Worm (Caenorhabditis elegans): Measurements from ENCODE around the gene polq-1.

Gene polq-1

DNA sequence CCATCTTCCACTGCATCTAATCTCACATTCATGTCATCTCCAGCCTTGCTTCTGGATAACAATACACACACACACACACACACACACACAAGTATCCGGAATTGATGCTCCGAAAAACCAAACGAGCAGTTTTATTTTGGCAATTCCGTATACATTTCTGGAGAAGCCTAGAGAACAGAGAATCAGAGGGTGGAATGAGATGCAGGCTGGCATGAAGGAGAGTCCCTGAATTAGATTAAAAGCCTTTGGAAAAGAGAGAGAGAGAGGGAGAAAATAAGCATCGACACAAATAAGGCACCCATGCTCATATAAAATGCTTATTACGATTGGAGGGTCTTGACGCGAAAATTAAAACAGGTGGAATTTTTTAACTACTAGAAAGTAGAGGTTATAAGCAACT, 42.2 kb downstream of the polq-1 start:
- no peak for TF ChIP-seq ZK546.5 (tag; optimal IDR thresholded peaks at IDR 0.05)
- no peak for TF ChIP-seq unc-62 (GFP tag; optimal IDR thresholded peaks at IDR 0.05)
- no peak for TF ChIP-seq ceh-16 (tag; optimal IDR thresholded peaks at IDR 0.05)
- peak; percentile 32 for TF ChIP-seq unc-55 (GFP tag; optimal IDR thresholded peaks at IDR 0.05)
- TF ChIP-seq aly-2 (tag; optimal IDR thresholded peaks at IDR 0.05): no peak
- no peak for TF ChIP-seq dmd-4 (tag; optimal IDR thresholded peaks at IDR 0.05)
- TF ChIP-seq sem-4 (tag; optimal IDR thresholded peaks at IDR 0.05): peak; percentile 36
- no peak for TF ChIP-seq F13H6.1 (tag; optimal IDR thresholded peaks at IDR 0.05)
- no peak for TF ChIP-seq Y55F3AM.14 (GFP tag; optimal IDR thresholded peaks at IDR 0.05)
- no peak for TF ChIP-seq alr-1 (tag; optimal IDR thresholded peaks at IDR 0.05)
- no peak for TF ChIP-seq blmp-1 (tag; optimal IDR thresholded peaks at IDR 0.05; ENCODE audit: insufficient read depth)
- TF ChIP-seq nhr-10 (tag; optimal IDR thresholded peaks at IDR 0.05): no peak
- TF ChIP-seq R02D3.7 (tag; optimal IDR thresholded peaks at IDR 0.05): no peak
- no peak for TF ChIP-seq mab-5 (tag; optimal IDR thresholded peaks at IDR 0.05)
- TF ChIP-seq unc-39 (tag; optimal IDR thresholded peaks at IDR 0.05): no peak
- TF ChIP-seq lin-11 (tag; optimal IDR thresholded peaks at IDR 0.05): no peak
- TF ChIP-seq mbf-1 (tag; optimal IDR thresholded peaks at IDR 0.05): no peak
- TF ChIP-seq lin-13 (GFP tag; optimal IDR thresholded peaks at IDR 0.05): no peak
- no peak for TF ChIP-seq skn-1 (tag; optimal IDR thresholded peaks at IDR 0.05)
- TF ChIP-seq C34F6.9 (tag; optimal IDR thresholded peaks at IDR 0.05): peak; percentile 2
- no peak for TF ChIP-seq mdl-1 (tag; optimal IDR thresholded peaks at IDR 0.05)

DNA sequence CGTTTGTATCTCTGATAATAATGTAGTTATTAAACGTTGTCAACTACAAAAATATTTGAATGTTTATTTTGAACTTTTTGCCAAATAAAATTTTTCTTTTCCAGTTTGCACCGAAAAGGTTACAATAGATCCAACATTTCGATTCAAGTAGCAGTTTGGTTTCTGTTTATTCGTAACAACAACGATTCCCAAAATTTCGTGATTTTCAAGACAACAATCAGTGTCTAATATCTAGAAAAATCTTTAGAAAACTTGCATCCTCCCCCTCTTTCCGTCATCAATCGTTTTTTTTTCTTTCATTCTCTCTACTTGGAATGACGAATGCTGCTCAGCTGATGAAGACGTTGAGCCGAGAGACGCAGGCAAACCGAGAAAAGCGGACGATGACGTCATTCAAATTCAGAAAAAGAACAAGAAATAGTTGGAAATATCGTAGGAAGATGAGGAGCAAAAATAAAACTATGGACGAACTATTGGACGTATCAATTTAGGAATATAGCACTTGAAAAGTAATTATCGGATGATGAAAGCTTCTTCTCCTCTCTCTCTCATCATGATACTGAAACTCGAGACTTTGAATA, 44.4 kb downstream of the polq-1 start:
- TF ChIP-seq lin-13 (GFP tag; optimal IDR thresholded peaks at IDR 0.05) (peak; percentile 62), nhr-6 (tag; optimal IDR thresholded peaks at IDR 0.05) (peak; percentile 43), sma-9 (GFP tag; optimal IDR thresholded peaks at IDR 0.05) (peak; percentile 81), sma-9 (tag; optimal IDR thresholded peaks at IDR 0.05) (no peak), ztf-1 (GFP tag; conservative IDR thresholded peaks at IDR 0.05) (no peak), ceh-16 (tag; optimal IDR thresholded peaks at IDR 0.05) (no peak), lin-11 (tag; optimal IDR thresholded peaks at IDR 0.05) (peak; percentile 41), R02D3.7 (tag; optimal IDR thresholded peaks at IDR 0.05) (no peak), sem-4 (tag; optimal IDR thresholded peaks at IDR 0.05) (peak; percentile 53), nhr-12 (tag; optimal IDR thresholded peaks at IDR 0.05) (no peak), ZK546.5 (tag; optimal IDR thresholded peaks at IDR 0.05) (no peak), elt-3 (tag; optimal IDR thresholded peaks at IDR 0.05) (no peak), unc-55 (GFP tag; optimal IDR thresholded peaks at IDR 0.05) (peak; percentile 95), ztf-4 (tag; optimal IDR thresholded peaks at IDR 0.05) (peak; percentile 82), fos-1 (tag; optimal IDR thresholded peaks at IDR 0.05) (peak; percentile 30), crh-2 (tag; optimal IDR thresholded peaks at IDR 0.05) (peak; percentile 78), skn-1 (tag; optimal IDR thresholded peaks at IDR 0.05) (no peak), nhr-21 (tag; optimal IDR thresholded peaks at IDR 0.05) (peak; percentile 11), zag-1 (tag; optimal IDR thresholded peaks at IDR 0.05) (peak; percentile 75), ama-1 (optimal IDR thresholded peaks at IDR 0.05) (peak; percentile 44), gmeb-1 (tag; optimal IDR thresholded peaks at IDR 0.05) (no peak), egl-27 (tag; optimal IDR thresholded peaks at IDR 0.05) (peak; percentile 27), alr-1 (tag; optimal IDR thresholded peaks at IDR 0.05) (no peak), peb-1 (tag; optimal IDR thresholded peaks at IDR 0.05) (no peak), nhr-129 (tag; optimal IDR thresholded peaks at IDR 0.05) (peak; percentile 55), F13H6.1 (tag; optimal IDR thresholded peaks at IDR 0.05) (peak; percentile 35), lsy-2 (tag; optimal IDR thresholded peaks at IDR 0.05) (peak in 1 of 2 experiments; percentile 81), C34F6.9 (tag; optimal IDR thresholded peaks at IDR 0.05) (peak; percentile 88), Y55F3AM.14 (GFP tag; optimal IDR thresholded peaks at IDR 0.05) (peak; percentile 44), dmd-4 (tag; optimal IDR thresholded peaks at IDR 0.05) (no peak), aly-2 (tag; optimal IDR thresholded peaks at IDR 0.05) (no peak), blmp-1 (tag; optimal IDR thresholded peaks at IDR 0.05; ENCODE audit: insufficient read depth) (no peak), mab-5 (tag; optimal IDR thresholded peaks at IDR 0.05) (no peak), sma-3 (GFP tag; optimal IDR thresholded peaks at IDR 0.05) (no peak), mdl-1 (tag; optimal IDR thresholded peaks at IDR 0.05) (peak in 1 of 2 experiments; percentile 40)

DNA sequence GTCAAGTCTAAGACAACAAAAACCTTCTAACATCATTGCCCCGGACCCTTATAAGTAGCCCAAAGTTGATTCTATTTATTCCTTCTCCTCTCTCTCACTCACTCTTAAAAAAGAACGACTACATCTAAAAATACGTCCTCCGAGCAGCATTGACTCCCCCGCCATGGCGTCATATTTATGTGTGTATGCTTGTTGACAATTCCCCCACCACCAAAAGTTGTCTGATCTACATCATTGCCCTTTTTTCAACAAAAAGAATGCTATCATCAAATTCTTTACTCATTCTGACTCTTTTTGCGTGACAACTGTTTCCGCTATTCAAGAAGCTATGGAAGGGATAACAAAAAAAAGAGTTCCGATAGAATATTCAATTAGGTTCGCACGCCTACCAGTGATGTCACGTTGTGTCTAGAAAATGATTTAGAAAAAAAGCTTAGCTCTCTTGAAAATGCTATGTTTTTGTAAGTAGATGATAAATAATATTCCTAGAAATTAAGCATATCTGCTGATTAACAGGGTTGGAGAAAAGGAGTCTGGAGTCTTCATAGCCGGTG, 45.4 kb downstream of the polq-1 start:
- TF ChIP-seq crh-2 (tag; optimal IDR thresholded peaks at IDR 0.05): no peak
- no peak for TF ChIP-seq nhr-23 (tag; optimal IDR thresholded peaks at IDR 0.05)
- peak; percentile 43 for TF ChIP-seq sma-9 (GFP tag; optimal IDR thresholded peaks at IDR 0.05)
- no peak for TF ChIP-seq sma-9 (tag; optimal IDR thresholded peaks at IDR 0.05)
- no peak for TF ChIP-seq elt-1 (tag; optimal IDR thresholded peaks at IDR 0.05)
- TF ChIP-seq aly-2 (tag; optimal IDR thresholded peaks at IDR 0.05): no peak
- TF ChIP-seq snpc-4 (tag; optimal IDR thresholded peaks at IDR 0.05): no peak
- peak in 1 of 2 experiments; percentile 30 for TF ChIP-seq mdl-1 (tag; optimal IDR thresholded peaks at IDR 0.05)
- TF ChIP-seq lsy-2 (tag; optimal IDR thresholded peaks at IDR 0.05): peak in 1 of 2 experiments; percentile 33
- no peak for TF ChIP-seq Y55F3AM.14 (GFP tag; optimal IDR thresholded peaks at IDR 0.05)
- TF ChIP-seq alr-1 (tag; optimal IDR thresholded peaks at IDR 0.05): no peak
- no peak for TF ChIP-seq ama-1 (optimal IDR thresholded peaks at IDR 0.05)
- no peak for TF ChIP-seq nhr-77 (tag; optimal IDR thresholded peaks at IDR 0.05)
- TF ChIP-seq fos-1 (tag; optimal IDR thresholded peaks at IDR 0.05): no peak
- TF ChIP-seq lin-13 (GFP tag; optimal IDR thresholded peaks at IDR 0.05): no peak
- TF ChIP-seq dmd-4 (tag; optimal IDR thresholded peaks at IDR 0.05): no peak
- no peak for TF ChIP-seq sem-4 (tag; optimal IDR thresholded peaks at IDR 0.05)
- TF ChIP-seq ztf-4 (tag; optimal IDR thresholded peaks at IDR 0.05): no peak
- TF ChIP-seq zag-1 (tag; optimal IDR thresholded peaks at IDR 0.05): peak; percentile 5
- no peak for TF ChIP-seq mbf-1 (tag; optimal IDR thresholded peaks at IDR 0.05)
- TF ChIP-seq unc-55 (GFP tag; optimal IDR thresholded peaks at IDR 0.05): peak; percentile 29
- peak; percentile 19 for TF ChIP-seq C34F6.9 (tag; optimal IDR thresholded peaks at IDR 0.05)
- no peak for TF ChIP-seq lin-11 (tag; optimal IDR thresholded peaks at IDR 0.05)
